Worm (Caenorhabditis elegans) whole organism, mixed stage, embryonic: ENCODE measurements around the gene tsp-10.

ENCODE experiments used
- ceh-83 ChIP-seq: fragments of 200-800 bp; sonication (Bioruptor generic); optimal IDR thresholded peaks from 2 replicates; lab custom pipeline; 2018; ENCODE audit warnings: mild to moderate bottlenecking, missing genetic modification characterization, missing compliant biosample characterization
- ces-1 ChIP-seq: fragments of 150-350 bp; optimal IDR thresholded peaks from 2 replicates; lab custom pipeline; 2014; ENCODE audit warnings: missing biosample characterization, missing genetic modification reagents, missing genetic modification characterization
- cnd-1 ChIP-seq: fragments of 200-800 bp; sonication (Bioruptor generic); optimal IDR thresholded peaks from 2 replicates; lab custom pipeline; 2018; ENCODE audit warnings: mild to moderate bottlenecking, missing genetic modification characterization, missing compliant biosample characterization
- elt-3 ChIP-seq: fragments of 150-350 bp; optimal IDR thresholded peaks from 2 replicates; lab custom pipeline; 2014; ENCODE audit warnings: missing biosample characterization, missing genetic modification characterization
- mab-5 ChIP-seq: fragments of 150-350 bp; optimal IDR thresholded peaks from 2 replicates; lab custom pipeline; 2014; ENCODE audit warnings: missing biosample characterization, missing genetic modification characterization
- nhr-12 ChIP-seq: fragments of 150-350 bp; optimal IDR thresholded peaks from 2 replicates; lab custom pipeline; 2014; ENCODE audit warnings: missing biosample characterization, missing genetic modification characterization
- nhr-237 ChIP-seq: fragments of 150-350 bp; optimal IDR thresholded peaks from 2 replicates; lab custom pipeline; 2014; ENCODE audit warnings: missing biosample characterization, missing genetic modification characterization
- nhr-28 ChIP-seq: fragments of 150-350 bp; optimal IDR thresholded peaks from 2 replicates; lab custom pipeline; 2014; ENCODE audit warnings: missing biosample characterization, missing genetic modification characterization
- pha-4 ChIP-seq: fragments of 150-350 bp; optimal IDR thresholded peaks from 2 replicates; lab custom pipeline; 2018; ENCODE audit warnings: missing biosample characterization, missing genetic modification reagents, missing genetic modification characterization

- TF ChIP-seq nhr-28 (tag; lab: Kevin White, UChicago) (no peak), cnd-1 (no peak), nhr-12 (tag; lab: Kevin White, UChicago) (no peak), pha-4 (no peak), mab-5 (tag; lab: Kevin White, UChicago) (no peak), nhr-237 (tag; lab: Kevin White, UChicago) (no peak), elt-3 (tag; lab: Kevin White, UChicago) (no peak), ceh-83 (GFP tag; lab: Kevin White, UChicago) (no peak), ces-1 (GFP tag; lab: Kevin White, UChicago) (no peak)
These were observed 32.5 kb downstream of the tsp-10 start, which contains the start of gene F41G3.20 for ce11 chrII:6750929-6751328.
